Fruit fly (Drosophila melanogaster): ENCODE results near the gene AnxB11.

Gene AnxB11

DNA sequence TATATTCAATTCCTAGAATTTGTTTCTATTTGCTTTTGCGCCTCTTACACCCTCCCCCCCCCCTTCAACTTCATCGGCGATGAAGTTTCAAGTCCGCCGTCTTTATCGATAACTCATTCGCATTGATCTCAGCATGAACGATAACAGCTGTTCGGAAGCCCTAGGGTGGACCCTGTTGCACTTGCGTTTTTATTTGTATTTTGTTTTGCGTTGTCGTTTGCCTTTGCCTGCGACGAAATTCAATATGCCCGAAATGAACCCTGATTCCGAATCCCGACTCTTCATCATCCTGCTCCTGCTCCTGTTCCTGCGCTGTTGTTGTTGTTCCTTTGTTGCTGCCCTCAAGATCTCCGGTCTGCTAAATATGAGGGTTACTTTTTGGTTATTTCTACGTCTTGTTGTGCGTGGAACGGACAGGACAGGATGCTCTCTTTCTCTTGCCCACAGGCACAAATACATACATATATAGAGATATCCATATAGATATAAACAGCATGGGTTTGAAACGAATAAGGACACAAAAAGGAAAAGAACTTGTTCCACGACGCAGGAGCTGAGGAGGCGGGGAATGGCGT is 4.5 kb upstream of the AnxB11 start (continued):
- TF ChIP-seq Dref (GFP tag; IDR thresholded peaks at IDR 0.05) (peak; percentile 47), ci (GFP tag; IDR thresholded peaks at IDR 0.05) (0 out of 3 replicates have a peak, but pooled peaks have one; percentile 26), CG4282 (GFP tag; optimal IDR thresholded peaks at IDR 0.05) (no peak), CG2129 (GFP tag; IDR thresholded peaks at IDR 0.05; ENCODE audit: partially characterized antibody) (no peak), HLHmδ (GFP tag; optimal IDR thresholded peaks at IDR 0.05) (no peak), Poxn (GFP tag; IDR thresholded peaks at IDR 0.05) (no peak), pzg (GFP tag; optimal IDR thresholded peaks at IDR 0.05) (no peak)

DNA sequence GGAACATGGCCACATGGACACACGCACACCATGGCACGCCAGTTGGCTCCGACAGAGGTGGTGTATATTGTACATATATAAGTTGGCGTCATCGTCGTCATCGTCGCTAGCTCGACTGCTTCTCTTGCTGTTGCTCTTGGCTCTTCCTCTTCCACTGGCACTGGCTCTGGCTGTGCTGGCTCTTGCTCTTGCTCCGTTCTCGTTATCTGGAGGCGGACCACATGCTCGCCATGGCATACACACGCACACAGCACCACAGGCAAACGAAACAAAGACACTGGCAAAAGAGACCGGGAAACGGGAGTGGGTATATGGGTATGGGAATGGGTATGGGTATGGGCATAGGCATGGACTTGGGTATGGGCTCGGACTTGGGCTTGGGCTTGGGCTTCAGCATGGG is 3.1 kb upstream of the AnxB11 start:
- TF ChIP-seq CG11723 (GFP tag; optimal IDR thresholded peaks at IDR 0.05) (no peak), CG31441 (GFP tag; IDR thresholded peaks at IDR 0.05) (no peak), z (GFP tag; IDR thresholded peaks at IDR 0.05) (no peak), chinmo (GFP tag; IDR thresholded peaks at IDR 0.05; ENCODE audit: partially characterized antibody) (0 out of 4 replicates have a peak, but pooled peaks have one; percentile 47), dan (GFP tag; IDR thresholded peaks at IDR 0.05) (no peak), nom (GFP tag; optimal IDR thresholded peaks at IDR 0.05) (peak; percentile 2), CG4282 (GFP tag; optimal IDR thresholded peaks at IDR 0.05) (no peak), CG17385 (GFP tag; optimal IDR thresholded peaks at IDR 0.05) (peak; percentile 72), cad (GFP tag; optimal IDR thresholded peaks at IDR 0.05) (no peak), cg (GFP tag; optimal IDR thresholded peaks at IDR 0.05) (peak; percentile 66), lbe (GFP tag; optimal IDR thresholded peaks at IDR 0.05) (peak; percentile 38), so (GFP tag; IDR thresholded peaks at IDR 0.05) (no peak), twi (tag; optimal IDR thresholded peaks at IDR 0.05) (peak; percentile 75), Med (GFP tag) (peak; percentile 61), Trl (optimal IDR thresholded peaks at IDR 0.05) (peak in 1 of 2 experiments; percentile 52), Trl (GFP tag; optimal IDR thresholded peaks at IDR 0.05) (no peak), CG8478 (optimal IDR thresholded peaks at IDR 0.05) (peak; percentile 18), CG6854 (GFP tag; optimal IDR thresholded peaks at IDR 0.05) (no peak)

DNA sequence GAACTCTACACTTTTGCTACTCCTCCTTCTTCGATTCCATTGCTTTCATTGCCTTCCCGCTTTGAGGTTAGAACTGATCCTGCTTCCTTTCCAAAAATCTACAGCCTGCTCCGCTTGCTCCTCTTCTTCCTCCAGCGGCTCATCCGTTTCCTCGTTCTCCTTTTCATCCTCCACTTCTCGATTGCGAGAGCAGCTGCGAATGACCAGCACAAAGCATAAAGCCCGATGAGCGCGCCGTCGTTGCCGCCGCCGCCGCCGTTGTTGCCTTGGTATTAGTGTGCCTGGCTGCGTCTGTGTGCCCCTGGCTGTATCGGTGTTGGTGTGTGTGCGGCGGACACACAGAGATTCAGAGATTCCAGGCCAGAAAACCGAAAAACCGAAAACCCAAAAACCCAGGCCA is 2.2 kb upstream of the AnxB11 start:
- TF ChIP-seq Adf1 (GFP tag; IDR thresholded peaks at IDR 0.05) (peak; percentile 56), Stat92E (GFP tag; optimal IDR thresholded peaks at IDR 0.05) (peak in 1 of 3 experiments; percentile 25), bigmax (GFP tag; optimal IDR thresholded peaks at IDR 0.05) (peak; percentile 71), CG34422 (GFP tag; IDR thresholded peaks at IDR 0.05) (no peak), psq (GFP tag; optimal IDR thresholded peaks at IDR 0.05) (peak; percentile 72), Trl (optimal IDR thresholded peaks at IDR 0.05) (peak; percentile 4 to 14), Trl (GFP tag; optimal IDR thresholded peaks at IDR 0.05) (no peak), Sry-δ (GFP tag; optimal IDR thresholded peaks at IDR 0.05) (no peak), Med (GFP tag) (peak; percentile 35), cg (GFP tag; optimal IDR thresholded peaks at IDR 0.05) (peak; percentile 71)

DNA sequence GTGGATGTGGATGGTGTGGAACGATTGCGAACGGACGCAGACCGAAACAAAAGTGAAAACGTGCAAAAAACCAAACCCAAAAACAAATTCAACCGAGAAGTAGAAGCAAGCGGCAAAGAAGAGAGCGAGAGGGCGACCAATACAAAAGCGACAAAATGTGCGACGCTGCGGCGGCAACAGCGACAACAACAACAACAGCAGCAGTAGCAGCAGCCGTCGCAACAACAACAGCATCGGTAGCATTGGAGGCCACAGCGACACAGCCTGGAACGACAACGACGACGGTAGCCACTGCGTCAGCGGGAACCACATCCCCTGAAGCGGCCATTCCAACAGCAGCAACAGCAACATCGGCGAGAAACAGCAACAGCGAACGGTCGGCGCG is 1.1 kb upstream of the AnxB11 start:
- TF ChIP-seq ci (GFP tag; IDR thresholded peaks at IDR 0.05) (peak; percentile 51; the same call in 1 of the 3 replicates), Adf1 (GFP tag; IDR thresholded peaks at IDR 0.05) (peak; percentile 23; the same call in 1 of the 2 replicates), CG18599 (GFP tag; optimal IDR thresholded peaks at IDR 0.05) (no peak), odd (GFP tag; optimal IDR thresholded peaks at IDR 0.05) (peak; percentile 8), CG4360 (GFP tag; IDR thresholded peaks at IDR 0.05) (peak; percentile 87), Trl (optimal IDR thresholded peaks at IDR 0.05) (peak in 1 of 2 experiments; percentile 31), Trl (GFP tag; optimal IDR thresholded peaks at IDR 0.05) (no peak), Drgx (GFP tag; IDR thresholded peaks at IDR 0.05) (peak; percentile 54; the same call in 1 of the 2 replicates), Rfx (GFP tag; IDR thresholded peaks at IDR 0.05) (0 out of 2 replicates have a peak, but pooled peaks have one; percentile 6), amos (GFP tag; IDR thresholded peaks at IDR 0.05; ENCODE audit: partially characterized antibody) (no peak), Sox100B (GFP tag; optimal IDR thresholded peaks at IDR 0.05) (no peak), CG7928 (GFP tag; optimal IDR thresholded peaks at IDR 0.05) (no peak), cg (GFP tag; optimal IDR thresholded peaks at IDR 0.05) (peak; percentile 16)

Data from whole organism, embryonic.